Worm (Caenorhabditis elegans) whole organism, early embryonic: ENCODE results near the gene F52B11.5.

Experiments
- F13C5.2 ChIP-seq: sonication (generic microtip); optimal IDR thresholded peaks from 2 replicates; lab custom pipeline; 2017; ENCODE audit warnings: mild to moderate bottlenecking, missing genetic modification characterization, inconsistent platforms, missing compliant biosample characterization
- ama-1 ChIP-seq: fragments of 150-350 bp; optimal IDR thresholded peaks from 2 replicates; lab custom pipeline; 2014
- ceh-13 ChIP-seq: fragments of 200-800 bp; sonication (Bioruptor generic); optimal IDR thresholded peaks from 2 replicates; lab custom pipeline; 2018; ENCODE audit warnings: mild to moderate bottlenecking, missing genetic modification characterization, missing compliant biosample characterization
- ceh-36 ChIP-seq: sonication (generic microtip); optimal IDR thresholded peaks from 2 replicates; lab custom pipeline; 2016; ENCODE audit warnings: missing genetic modification characterization, inconsistent platforms, missing compliant biosample characterization
- ets-7 ChIP-seq: sonication (generic microtip); optimal IDR thresholded peaks from 2 replicates; lab custom pipeline; 2016; ENCODE audit warnings: missing genotype, missing genetic modification characterization, missing compliant biosample characterization
- flt-1 ChIP-seq: fragments of 200-800 bp; sonication (Bioruptor generic); IDR thresholded peaks from 2 replicates; pipeline ENCODE4 v1.3.6; 2022; ENCODE audit warnings: missing genetic modification characterization, missing compliant biosample characterization
- hnd-1 ChIP-seq: sonication (generic microtip); optimal IDR thresholded peaks from 2 replicates; lab custom pipeline; 2016; ENCODE audit warnings: missing genetic modification characterization, missing compliant biosample characterization
- pes-1 ChIP-seq: fragments of 200-800 bp; sonication (Bioruptor generic); IDR thresholded peaks from 2 replicates; pipeline ENCODE4 v1.3.6; 2022; ENCODE audit warnings: missing genetic modification reagents, missing genetic modification characterization, missing compliant biosample characterization
- scrt-1 ChIP-seq: fragments of 200-800 bp; sonication (Bioruptor generic); IDR thresholded peaks from 2 replicates; pipeline ENCODE4 v1.3.6; 2022; ENCODE audit warnings: missing genetic modification characterization, missing compliant biosample characterization
- sea-1 ChIP-seq: fragments of 200-800 bp; sonication (Bioruptor generic); conservative IDR thresholded peaks from 2 replicates; pipeline ENCODE4 v1.3.6; 2022; ENCODE audit warnings: missing genetic modification characterization, missing compliant biosample characterization
- tbx-11 ChIP-seq: fragments of 200-800 bp; sonication (Bioruptor generic); IDR thresholded peaks from 2 replicates; pipeline ENCODE4 v1.3.6; 2022; ENCODE audit warnings: missing genetic modification characterization, missing compliant biosample characterization
- tra-4 ChIP-seq: sonication (generic microtip); optimal IDR thresholded peaks from 2 replicates; lab custom pipeline; 2017; ENCODE audit warnings: missing genetic modification characterization, missing compliant biosample characterization

DNA sequence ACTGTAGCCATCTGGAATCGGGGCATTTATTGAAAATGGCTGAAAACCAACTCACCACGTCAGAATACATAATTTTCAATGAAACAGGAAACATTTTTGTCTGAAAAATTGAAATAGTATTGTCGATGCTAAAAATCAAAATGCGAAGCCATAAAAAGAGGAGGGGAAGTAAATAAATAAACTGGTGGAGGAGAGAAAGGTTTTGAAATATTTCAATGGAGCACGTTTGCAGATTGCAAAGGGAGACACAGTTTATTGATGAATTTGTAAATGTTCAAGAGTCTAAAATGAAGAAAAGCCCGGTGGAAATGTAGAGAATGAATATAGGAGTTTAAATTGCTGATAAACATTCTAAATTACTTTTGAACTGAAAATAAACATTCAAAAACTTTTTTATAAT is at the start of gene F52B11.5:
- TF ChIP-seq ama-1 (lab: Kevin White, UChicago) (no peak), ceh-36 (tag; lab: Kevin White, UChicago) (no peak), hnd-1 (tag; lab: Kevin White, UChicago) (no peak), F13C5.2 (no peak), ceh-13 (GFP tag; lab: Kevin White, UChicago) (no peak), pes-1 (GFP tag; lab: Robert Waterston, UW) (no peak), flt-1 (GFP tag; lab: Robert Waterston, UW) (no peak), scrt-1 (no peak), sea-1 (GFP tag; lab: Robert Waterston, UW) (no peak), tra-4 (no peak), ets-7 (tag; lab: Kevin White, UChicago) (no peak), tbx-11 (GFP tag; lab: Robert Waterston, UW) (no peak)
